Fruit fly (Drosophila melanogaster) whole organism, embryonic: Measurements from ENCODE around the gene stg.

ENCODE experiments used
- Ada2b ChIP-seq: fragments of 200-800 bp; sonication (Bioruptor generic); IDR thresholded peaks from 2 replicates; pipeline ENCODE4 v1.3.6; 2022; ENCODE audit warnings: missing biosample characterization, missing genetic modification characterization
- CG10267 ChIP-seq: fragments of 200-800 bp; sonication (Bioruptor generic); optimal IDR thresholded peaks from 2 replicates; lab custom pipeline; 2018; ENCODE audit warnings: missing biosample characterization, mild to moderate bottlenecking, missing genetic modification characterization, moderate library complexity
- CG11723 ChIP-seq: fragments of 200-800 bp; sonication (Bioruptor generic); optimal IDR thresholded peaks from 2 replicates; lab custom pipeline; 2017; ENCODE audit warnings: missing biosample characterization, mild to moderate bottlenecking, missing genetic modification characterization
- CG13296 ChIP-seq: fragments of 200-800 bp; sonication (Bioruptor generic); optimal IDR thresholded peaks from 3 replicates; lab custom pipeline; 2018; ENCODE audit warnings: missing biosample characterization, mild to moderate bottlenecking, missing genetic modification characterization
- CG14050 ChIP-seq: fragments of 200-800 bp; sonication (Bioruptor generic); IDR thresholded peaks from 3 replicates; pipeline ENCODE4 v1.3.6; 2022; ENCODE audit warnings: missing biosample characterization, missing genetic modification characterization
- CG32767 ChIP-seq: fragments of 200-800 bp; sonication (Bioruptor generic); IDR thresholded peaks from 2 replicates; pipeline ENCODE4 v1.3.6; 2022; ENCODE audit warnings: missing biosample characterization, missing genetic modification characterization
- CG32772 ChIP-seq: fragments of 200-800 bp; sonication (Bioruptor generic); IDR thresholded peaks from 2 replicates; pipeline ENCODE4 v1.3.6; 2022; ENCODE audit warnings: missing biosample characterization, missing genetic modification characterization
- CG3281 ChIP-seq: fragments of 200-800 bp; sonication (Bioruptor generic); optimal IDR thresholded peaks from 3 replicates; lab custom pipeline; 2017; ENCODE audit warnings: missing biosample characterization, mild to moderate bottlenecking, missing genetic modification characterization
- CG33557 ChIP-seq: fragments of 200-800 bp; sonication (Bioruptor generic); optimal IDR thresholded peaks from 2 replicates; lab custom pipeline; 2019; ENCODE audit warnings: missing biosample characterization, mild to moderate bottlenecking, missing genetic modification characterization, moderate library complexity
- CG4820 ChIP-seq: fragments of 200-800 bp; sonication (Bioruptor generic); optimal IDR thresholded peaks from 3 replicates; lab custom pipeline; 2016; ENCODE audit warnings: missing biosample characterization, missing genetic modification characterization
- CG5245 ChIP-seq: fragments of 200-800 bp; sonication (Bioruptor generic); optimal IDR thresholded peaks from 3 replicates; lab custom pipeline; 2016; ENCODE audit warnings: missing biosample characterization, missing genetic modification characterization
- CG6765 ChIP-seq: fragments of 200-800 bp; sonication (Bioruptor generic); optimal IDR thresholded peaks from 3 replicates; lab custom pipeline; 2017; ENCODE audit warnings: missing biosample characterization, mild to moderate bottlenecking, missing genetic modification characterization
- CG8290 ChIP-seq, 3 experiments: fragments of 200-800 bp; sonication (Bioruptor generic); optimal IDR thresholded peaks; 2 replicates each; lab custom pipeline; 2016 to 2019; ENCODE audit warnings: missing biosample characterization in 3 of 3, missing genetic modification characterization in 3 of 3, mild to moderate bottlenecking in 2 of 3, moderate library complexity in 1 of 3
- CG8765 ChIP-seq: fragments of 200-800 bp; sonication (Bioruptor generic); IDR thresholded peaks from 2 replicates; pipeline ENCODE4 v1.3.6; 2022; ENCODE audit warnings: missing biosample characterization, missing genetic modification characterization
- CG9609 ChIP-seq: fragments of 200-800 bp; sonication (Bioruptor generic); optimal IDR thresholded peaks from 3 replicates; lab custom pipeline; 2016; ENCODE audit warnings: missing biosample characterization, missing genetic modification characterization
- CrebB ChIP-seq: fragments of 200-800 bp; sonication (Bioruptor generic); optimal IDR thresholded peaks from 3 replicates; lab custom pipeline; 2018; ENCODE audit warnings: missing biosample characterization, mild to moderate bottlenecking, missing genetic modification characterization
- Dad ChIP-seq: fragments of 200-800 bp; sonication (Bioruptor generic); optimal IDR thresholded peaks from 3 replicates; lab custom pipeline; 2016; ENCODE audit warnings: missing biosample characterization, missing genetic modification characterization
- Dbx ChIP-seq: fragments of 200-800 bp; sonication (Bioruptor generic); IDR thresholded peaks from 3 replicates; pipeline ENCODE4 v1.3.6; 2022; ENCODE audit warnings: missing biosample characterization, missing genetic modification characterization
- Dek ChIP-seq: fragments of 200-800 bp; sonication (Bioruptor generic); optimal IDR thresholded peaks from 3 replicates; lab custom pipeline; 2019; ENCODE audit warnings: missing biosample characterization, mild to moderate bottlenecking, missing genetic modification characterization, moderate library complexity
- Dfd ChIP-seq, 2 experiments: fragments of >200 bp; optimal IDR thresholded peaks; 2 replicates each; lab custom pipeline; 2017; ENCODE audit warnings: missing biosample characterization in 2 of 2, missing genetic modification characterization in 2 of 2
- E2f2 ChIP-seq: fragments of 200-800 bp; sonication (Bioruptor generic); IDR thresholded peaks from 2 replicates; pipeline ENCODE4 v1.3.6; 2022; ENCODE audit warnings: missing biosample characterization, missing genetic modification characterization
- Gsc ChIP-seq: fragments of 200-800 bp; sonication (Bioruptor generic); IDR thresholded peaks from 2 replicates; pipeline ENCODE4 v1.3.6; 2022; ENCODE audit warnings: missing biosample characterization, missing genetic modification characterization
- HHEX ChIP-seq: fragments of 200-800 bp; sonication (Bioruptor generic); optimal IDR thresholded peaks from 3 replicates; lab custom pipeline; 2017; ENCODE audit warnings: missing biosample characterization, mild to moderate bottlenecking, missing genetic modification characterization, missing genetic modification reagents
- MESR4 ChIP-seq: fragments of 200-800 bp; sonication (Bioruptor generic); optimal IDR thresholded peaks from 2 replicates; lab custom pipeline; 2018; ENCODE audit warnings: missing biosample characterization, mild to moderate bottlenecking, missing genetic modification characterization, moderate library complexity
- Meics ChIP-seq: fragments of 200-800 bp; sonication (Bioruptor generic); optimal IDR thresholded peaks from 2 replicates; lab custom pipeline; 2017; ENCODE audit warnings: missing biosample characterization, mild to moderate bottlenecking, missing genetic modification characterization
- NFAT ChIP-seq: fragments of 200-800 bp; sonication (Bioruptor generic); IDR thresholded peaks from 2 replicates; pipeline ENCODE4 v1.3.6; 2022; ENCODE audit warnings: missing biosample characterization, missing genetic modification characterization
- Nf-YA ChIP-seq: fragments of 200-800 bp; sonication (Bioruptor generic); IDR thresholded peaks from 2 replicates; pipeline ENCODE4 v1.3.6; 2022; ENCODE audit warnings: missing biosample characterization, missing genetic modification characterization
- ab ChIP-seq: fragments of 200-800 bp; sonication (Bioruptor generic); optimal IDR thresholded peaks from 2 replicates; lab custom pipeline; 2016; ENCODE audit warnings: missing biosample characterization, missing genetic modification characterization
- ap ChIP-seq: fragments of 200-800 bp; sonication (Bioruptor generic); IDR thresholded peaks from 2 replicates; pipeline ENCODE4 v1.3.6; 2022; ENCODE audit warnings: missing biosample characterization, missing genetic modification characterization
- bsh ChIP-seq, 2 experiments: fragments of 200-800 bp; sonication (Bioruptor generic); optimal IDR thresholded peaks; 2 replicates each; lab custom pipeline; 2017 to 2018; ENCODE audit warnings: mild to moderate bottlenecking in 2 of 2, missing biosample characterization in 2 of 2, missing genetic modification characterization in 2 of 2, moderate library complexity in 1 of 2
- chn ChIP-seq: fragments of 200-800 bp; sonication (Bioruptor generic); optimal IDR thresholded peaks from 2 replicates; lab custom pipeline; 2016; ENCODE audit warnings: missing biosample characterization, missing genetic modification characterization
- crol ChIP-seq: fragments of 200-800 bp; sonication (Bioruptor generic); IDR thresholded peaks from 2 replicates; pipeline ENCODE4 v1.3.6; 2022; ENCODE audit warnings: missing biosample characterization, missing genetic modification characterization
- dmrt99B ChIP-seq: fragments of 200-800 bp; sonication (Bioruptor generic); optimal IDR thresholded peaks from 2 replicates; lab custom pipeline; 2018; ENCODE audit warnings: missing biosample characterization, mild to moderate bottlenecking, missing genetic modification characterization, moderate library complexity
- klu ChIP-seq: fragments of 200-800 bp; sonication (Bioruptor generic); IDR thresholded peaks from 2 replicates; pipeline ENCODE4 v1.3.6; 2022; ENCODE audit warnings: missing biosample characterization, missing genetic modification characterization
- knrl ChIP-seq: fragments of 200-800 bp; sonication (Bioruptor generic); IDR thresholded peaks from 3 replicates; pipeline ENCODE4 v1.3.6; 2022; ENCODE audit warnings: missing biosample characterization, missing genetic modification characterization; ENCODE audit not compliant: partially characterized antibody
- lola ChIP-seq, 3 experiments: fragments of >200 bp in 2 of 3; fragments of 200-800 bp in 1 of 3; sonication (Bioruptor generic) in 1 of 3; optimal IDR thresholded peaks; 2 replicates each; lab custom pipeline; 2017 to 2019; ENCODE audit warnings: missing biosample characterization in 3 of 3, missing genetic modification characterization in 3 of 3, mild to moderate bottlenecking in 1 of 3, moderate library complexity in 1 of 3
- nau ChIP-seq: fragments of 200-800 bp; sonication (Bioruptor generic); optimal IDR thresholded peaks from 3 replicates; lab custom pipeline; 2017; ENCODE audit warnings: missing biosample characterization, mild to moderate bottlenecking, missing genetic modification characterization, missing genetic modification reagents
- nerfin-1 ChIP-seq: fragments of 200-800 bp; sonication (Bioruptor generic); optimal IDR thresholded peaks from 3 replicates; lab custom pipeline; 2019; ENCODE audit warnings: missing biosample characterization, mild to moderate bottlenecking, missing genetic modification characterization, moderate library complexity
- oc ChIP-seq: fragments of 200-800 bp; sonication (Bioruptor generic); optimal IDR thresholded peaks from 2 replicates; lab custom pipeline; 2018; ENCODE audit warnings: missing biosample characterization, mild to moderate bottlenecking, missing genetic modification characterization, moderate library complexity
- pros ChIP-seq: fragments of 200-800 bp; sonication (Bioruptor generic); optimal IDR thresholded peaks from 3 replicates; lab custom pipeline; 2019; ENCODE audit warnings: missing biosample characterization, mild to moderate bottlenecking, missing genetic modification characterization, moderate library complexity
- repo ChIP-seq: fragments of 200-800 bp; sonication (Bioruptor generic); optimal IDR thresholded peaks from 2 replicates; lab custom pipeline; 2016; ENCODE audit warnings: missing biosample characterization, missing genetic modification characterization
- row ChIP-seq: fragments of 200-800 bp; sonication (Bioruptor generic); IDR thresholded peaks from 3 replicates; pipeline ENCODE4 v1.3.6; 2022; ENCODE audit warnings: missing biosample characterization, missing genetic modification characterization
- run ChIP-seq: fragments of 200-800 bp; sonication (Bioruptor generic); optimal IDR thresholded peaks from 3 replicates; lab custom pipeline; 2018; ENCODE audit warnings: missing biosample characterization, mild to moderate bottlenecking, missing genetic modification characterization
- slou ChIP-seq: fragments of 200-800 bp; sonication (Bioruptor generic); optimal IDR thresholded peaks from 3 replicates; lab custom pipeline; 2016; ENCODE audit warnings: missing biosample characterization, missing genetic modification characterization
- slp2 ChIP-seq: fragments of 200-800 bp; sonication (Bioruptor generic); optimal IDR thresholded peaks from 2 replicates; lab custom pipeline; 2016; ENCODE audit warnings: missing biosample characterization, missing genetic modification characterization
- sna ChIP-seq: fragments of 200-800 bp; sonication (Bioruptor generic); IDR thresholded peaks from 2 replicates; pipeline ENCODE4 v1.3.6; 2022; ENCODE audit warnings: missing biosample characterization, missing genetic modification characterization; ENCODE audit not compliant: partially characterized antibody
- tap ChIP-seq: fragments of 200-800 bp; optimal IDR thresholded peaks from 3 replicates; lab custom pipeline; 2019; ENCODE audit warnings: missing biosample characterization, mild to moderate bottlenecking, missing genetic modification characterization, moderate library complexity
- tll ChIP-seq, 2 experiments: fragments of 200-800 bp in 1 of 2; fragments of >200 bp in 1 of 2; sonication (Bioruptor generic) in 1 of 2; optimal IDR thresholded peaks; 2 replicates each; lab custom pipeline; 2017 to 2019; ENCODE audit warnings: missing biosample characterization in 2 of 2, missing genetic modification characterization in 2 of 2, mild to moderate bottlenecking in 1 of 2, moderate library complexity in 1 of 2
- toy ChIP-seq: fragments of 200-800 bp; sonication (Bioruptor generic); IDR thresholded peaks from 2 replicates; pipeline ENCODE4 v1.3.6; 2022; ENCODE audit warnings: missing biosample characterization, missing genetic modification characterization
- twi ChIP-seq: fragments of 200-800 bp; optimal IDR thresholded peaks from 2 replicates; lab custom pipeline; 2019; ENCODE audit warnings: missing biosample characterization, mild to moderate bottlenecking, missing genetic modification characterization, moderate library complexity
- wdn ChIP-seq: fragments of 200-800 bp; sonication (Bioruptor generic); IDR thresholded peaks from 2 replicates; pipeline ENCODE4 v1.3.6; 2022; ENCODE audit warnings: missing biosample characterization, missing genetic modification characterization

Gene stg

dm6 chr3R:29277009-29277408 lies 21.4 kb upstream of the stg start (continued):
- TF ChIP-seq slou (GFP tag; lab: Kevin White, UChicago): no peak
- TF ChIP-seq CG32767: no peak
- TF ChIP-seq Meics (GFP tag; lab: Kevin White, UChicago): no peak
- no peak for TF ChIP-seq sna (GFP tag; lab: Robert Waterston, UW)
- no peak for TF ChIP-seq HHEX
- no peak for TF ChIP-seq CG3281 (GFP tag; lab: Kevin White, UChicago)
- TF ChIP-seq repo (GFP tag; lab: Kevin White, UChicago): no peak
- TF ChIP-seq CG14050: no peak
- TF ChIP-seq lola (GFP tag; optimal IDR thresholded peaks at IDR 0.05; lab: Kevin White, UChicago): peak in 1 of 3 experiments; percentile 58
- peak; percentile 67 to 69 for TF ChIP-seq bsh (GFP tag; optimal IDR thresholded peaks at IDR 0.05; lab: Kevin White, UChicago)
- no peak for TF ChIP-seq Dfd (GFP tag; optimal IDR thresholded peaks at IDR 0.05; lab: Kevin White, UChicago)
- TF ChIP-seq slp2 (GFP tag; lab: Kevin White, UChicago): no peak
- no peak for TF ChIP-seq run (tag; lab: Kevin White, UChicago)
- no peak for TF ChIP-seq crol
- TF ChIP-seq CG6765 (GFP tag; lab: Kevin White, UChicago): no peak
- no peak for TF ChIP-seq klu (GFP tag; lab: Robert Waterston, UW)
- TF ChIP-seq CG9609 (GFP tag; lab: Kevin White, UChicago): peak; percentile 54
- TF ChIP-seq NFAT: no peak
- TF ChIP-seq CrebB (tag; lab: Kevin White, UChicago): no peak
- TF ChIP-seq tll (GFP tag; optimal IDR thresholded peaks at IDR 0.05; lab: Kevin White, UChicago): no peak
- peak; percentile 7 for TF ChIP-seq CG10267
- TF ChIP-seq CG13296: no peak
- TF ChIP-seq nerfin-1 (tag; lab: Kevin White, UChicago): no peak
- no peak for TF ChIP-seq E2f2 (GFP tag; lab: Robert Waterston, UW)
- no peak for TF ChIP-seq oc (tag; lab: Kevin White, UChicago)
- TF ChIP-seq Nf-YA: no peak
- no peak for TF ChIP-seq tap
- peak; percentile 19; the same call in 1 of the 3 replicates for TF ChIP-seq row (GFP tag; lab: Robert Waterston, UW)
- no peak for TF ChIP-seq MESR4
- no peak for TF ChIP-seq CG11723 (GFP tag; lab: Kevin White, UChicago)
- no peak for TF ChIP-seq dmrt99B
- no peak for TF ChIP-seq toy (GFP tag; lab: Robert Waterston, UW)
- TF ChIP-seq ab (GFP tag; lab: Kevin White, UChicago): no peak
- TF ChIP-seq CG5245: no peak
- peak; percentile 4 for TF ChIP-seq twi (tag; lab: Kevin White, UChicago)
- no peak for TF ChIP-seq Dek
- no peak for TF ChIP-seq CG33557 (GFP tag; lab: Kevin White, UChicago)
- TF ChIP-seq Ada2b: no peak
- no peak for TF ChIP-seq pros
- TF ChIP-seq Dbx (GFP tag; lab: Robert Waterston, UW): no peak
- TF ChIP-seq CG4820 (GFP tag; lab: Kevin White, UChicago): peak; percentile 24
- peak; percentile 42 for TF ChIP-seq chn (GFP tag; lab: Kevin White, UChicago)
- peak; percentile 11; the same call in 1 of the 2 replicates for TF ChIP-seq CG8765 (GFP tag; lab: Robert Waterston, UW)
- TF ChIP-seq wdn: no peak
- no peak for TF ChIP-seq Dad (GFP tag; lab: Kevin White, UChicago)
- no peak for TF ChIP-seq nau (GFP tag; lab: Kevin White, UChicago)
- TF ChIP-seq ap (GFP tag; lab: Robert Waterston, UW): no peak
- TF ChIP-seq knrl (GFP tag; lab: Robert Waterston, UW): no peak
- TF ChIP-seq CG32772 (GFP tag; lab: Robert Waterston, UW): no peak
- TF ChIP-seq CG8290 (GFP tag; optimal IDR thresholded peaks at IDR 0.05; lab: Kevin White, UChicago): no peak
- TF ChIP-seq CG8290 (tag; optimal IDR thresholded peaks at IDR 0.05; lab: Kevin White, UChicago): no peak
- TF ChIP-seq Gsc (GFP tag; lab: Robert Waterston, UW): no peak
